Fruit fly (Drosophila melanogaster) whole organism, prepupa: ENCODE data around the gene BG642312.

ENCODE experiments used
- Blimp-1 ChIP-seq: fragments of 200-800 bp; sonication (Bioruptor generic); optimal IDR thresholded peaks from 3 replicates; lab custom pipeline; 2017; ENCODE audit warnings: missing biosample characterization, missing genetic modification characterization, mild to moderate bottlenecking, moderate library complexity, missing genetic modification reagents
- CG10631 ChIP-seq: fragments of 200-800 bp; sonication (Bioruptor generic); optimal IDR thresholded peaks from 2 replicates; lab custom pipeline; 2016; ENCODE audit warnings: missing biosample characterization, missing genetic modification characterization
- CG10669 ChIP-seq: fragments of 200-800 bp; sonication (Bioruptor generic); optimal IDR thresholded peaks from 3 replicates; lab custom pipeline; 2018; ENCODE audit warnings: missing biosample characterization, mild to moderate bottlenecking, missing genetic modification characterization, moderate library complexity
- CG11294 ChIP-seq: fragments of 200-800 bp; sonication (Bioruptor generic); IDR thresholded peaks from 2 replicates; pipeline ENCODE4 v1.3.6; 2022; ENCODE audit warnings: missing biosample characterization, missing genetic modification characterization
- CG11762 ChIP-seq: fragments of 200-800 bp; sonication (Bioruptor generic); optimal IDR thresholded peaks from 3 replicates; lab custom pipeline; 2016; ENCODE audit warnings: missing biosample characterization, missing genetic modification characterization; ENCODE audit not compliant: insufficient read depth
- CG11902 ChIP-seq: fragments of 200-800 bp; sonication (Bioruptor generic); optimal IDR thresholded peaks from 3 replicates; lab custom pipeline; 2016; ENCODE audit warnings: missing biosample characterization, missing genetic modification characterization
- CG15336 ChIP-seq: fragments of 200-800 bp; sonication (Bioruptor generic); IDR thresholded peaks from 2 replicates; pipeline ENCODE4 v1.3.6; 2022; ENCODE audit warnings: missing biosample characterization, missing genetic modification characterization
- CG1621 ChIP-seq: fragments of 200-800 bp; sonication (Bioruptor generic); optimal IDR thresholded peaks from 3 replicates; lab custom pipeline; 2018; ENCODE audit warnings: missing biosample characterization, mild to moderate bottlenecking, missing genetic modification characterization
- CG16779 ChIP-seq: fragments of 200-800 bp; sonication (Bioruptor generic); optimal IDR thresholded peaks from 3 replicates; lab custom pipeline; 2017; ENCODE audit warnings: missing biosample characterization, mild to moderate bottlenecking, missing genetic modification characterization
- CG31627 ChIP-seq: fragments of 200-800 bp; sonication (Bioruptor generic); optimal IDR thresholded peaks from 3 replicates; lab custom pipeline; 2016; ENCODE audit warnings: missing biosample characterization, missing genetic modification characterization
- CG32006 ChIP-seq: fragments of 200-800 bp; sonication (Bioruptor generic); optimal IDR thresholded peaks from 3 replicates; lab custom pipeline; 2017; ENCODE audit warnings: missing biosample characterization, mild to moderate bottlenecking, missing genetic modification characterization
- CG34406 ChIP-seq: fragments of 200-800 bp; sonication (Bioruptor generic); optimal IDR thresholded peaks from 3 replicates; lab custom pipeline; 2016; ENCODE audit warnings: missing biosample characterization, missing genetic modification characterization
- CG3919 ChIP-seq: fragments of 200-800 bp; sonication (Bioruptor generic); optimal IDR thresholded peaks from 3 replicates; lab custom pipeline; 2016; ENCODE audit warnings: missing biosample characterization, missing genetic modification characterization
- CG4318 ChIP-seq: fragments of 200-800 bp; sonication (Bioruptor generic); optimal IDR thresholded peaks from 3 replicates; lab custom pipeline; 2017; ENCODE audit warnings: missing biosample characterization, mild to moderate bottlenecking, missing genetic modification characterization
- CG6163 ChIP-seq: fragments of 200-800 bp; sonication (Bioruptor generic); IDR thresholded peaks from 3 replicates; pipeline ENCODE4 v1.3.6; 2022; ENCODE audit warnings: missing biosample characterization, missing genetic modification characterization
- CG6792 ChIP-seq: fragments of 200-800 bp; sonication (Bioruptor generic); optimal IDR thresholded peaks from 3 replicates; lab custom pipeline; 2016; ENCODE audit warnings: missing biosample characterization, missing genetic modification characterization
- CG6808 ChIP-seq: fragments of 200-800 bp; sonication (Bioruptor generic); optimal IDR thresholded peaks from 3 replicates; lab custom pipeline; 2017; ENCODE audit warnings: missing biosample characterization, missing genetic modification characterization, mild to moderate bottlenecking, moderate library complexity, missing genetic modification reagents
- CG6854 ChIP-seq: fragments of 200-800 bp; sonication (Bioruptor generic); optimal IDR thresholded peaks from 2 replicates; lab custom pipeline; 2017; ENCODE audit warnings: missing biosample characterization, mild to moderate bottlenecking, missing genetic modification characterization
- CG7368 ChIP-seq: fragments of 200-800 bp; sonication (Bioruptor generic); optimal IDR thresholded peaks from 3 replicates; lab custom pipeline; 2016; ENCODE audit warnings: missing biosample characterization, missing genetic modification characterization
- CG8319 ChIP-seq: fragments of 200-800 bp; sonication (Bioruptor generic); optimal IDR thresholded peaks from 3 replicates; lab custom pipeline; 2016; ENCODE audit warnings: missing biosample characterization, missing genetic modification characterization
- CG8632 ChIP-seq: fragments of 200-800 bp; sonication (Bioruptor generic); optimal IDR thresholded peaks from 3 replicates; lab custom pipeline; 2016; ENCODE audit warnings: missing biosample characterization, missing genetic modification characterization
- CG9139 ChIP-seq: fragments of 200-800 bp; sonication (Bioruptor generic); optimal IDR thresholded peaks from 3 replicates; lab custom pipeline; 2017; ENCODE audit warnings: missing biosample characterization, mild to moderate bottlenecking, missing genetic modification characterization
- Eip75B ChIP-seq: fragments of 200-800 bp; sonication (Bioruptor generic); optimal IDR thresholded peaks from 3 replicates; lab custom pipeline; 2016; ENCODE audit warnings: missing biosample characterization, missing genetic modification characterization
- Eip78C ChIP-seq: fragments of 200-800 bp; sonication (Bioruptor generic); peaks from one replicate; lab custom pipeline; 2016; ENCODE audit warnings: missing biosample characterization, missing genetic modification characterization
- Eip93F ChIP-seq: fragments of 200-800 bp; sonication (Bioruptor generic); optimal IDR thresholded peaks from 2 replicates; lab custom pipeline; 2016; ENCODE audit warnings: missing biosample characterization, mild to moderate bottlenecking, missing genetic modification characterization
- Gug ChIP-seq: fragments of 200-800 bp; sonication (Bioruptor generic); IDR thresholded peaks from 2 replicates; pipeline ENCODE4 v1.3.6; 2022; ENCODE audit warnings: missing biosample characterization, missing genetic modification characterization
- Hr38 ChIP-seq: sonication (Bioruptor generic); optimal IDR thresholded peaks from 2 replicates; lab custom pipeline; 2016; ENCODE audit warnings: missing biosample characterization, missing genetic modification characterization
- Hr4 ChIP-seq: fragments of 200-800 bp; sonication (Bioruptor generic); optimal IDR thresholded peaks from 3 replicates; lab custom pipeline; 2016; ENCODE audit warnings: missing biosample characterization, missing genetic modification characterization
- Lpt ChIP-seq: fragments of 200-800 bp; sonication (Bioruptor generic); optimal IDR thresholded peaks from 3 replicates; lab custom pipeline; 2016; ENCODE audit warnings: missing biosample characterization, missing genetic modification characterization
- Met ChIP-seq: fragments of 200-800 bp; sonication (Bioruptor generic); optimal IDR thresholded peaks from 3 replicates; lab custom pipeline; 2016; ENCODE audit warnings: missing biosample characterization, missing genetic modification characterization
- OdsH ChIP-seq: fragments of 200-800 bp; sonication (Bioruptor generic); optimal IDR thresholded peaks from 3 replicates; lab custom pipeline; 2016; ENCODE audit warnings: missing biosample characterization, missing genetic modification characterization
- Smox ChIP-seq: fragments of 200-800 bp; sonication (Bioruptor generic); optimal IDR thresholded peaks from 3 replicates; lab custom pipeline; 2016; ENCODE audit warnings: missing biosample characterization, missing genetic modification characterization
- Sox102F ChIP-seq: fragments of 200-800 bp; sonication (Bioruptor generic); optimal IDR thresholded peaks from 2 replicates; lab custom pipeline; 2016; ENCODE audit warnings: missing biosample characterization, mild to moderate bottlenecking, missing genetic modification characterization
- Sox14 ChIP-seq: fragments of 200-800 bp; sonication (Bioruptor generic); optimal IDR thresholded peaks from 3 replicates; lab custom pipeline; 2016; ENCODE audit warnings: missing biosample characterization, missing genetic modification characterization
- acj6 ChIP-seq: fragments of 200-800 bp; sonication (Bioruptor generic); optimal IDR thresholded peaks from 3 replicates; lab custom pipeline; 2016; ENCODE audit warnings: missing biosample characterization, missing genetic modification characterization
- cyc ChIP-seq: fragments of 200-800 bp; sonication (Bioruptor generic); optimal IDR thresholded peaks from 3 replicates; lab custom pipeline; 2016; ENCODE audit warnings: missing biosample characterization, missing genetic modification characterization
- dac ChIP-seq: fragments of 200-800 bp; sonication (Bioruptor generic); optimal IDR thresholded peaks from 2 replicates; lab custom pipeline; 2017; ENCODE audit warnings: missing biosample characterization, mild to moderate bottlenecking, missing genetic modification characterization
- dsx ChIP-seq: fragments of 200-800 bp; optimal IDR thresholded peaks from 3 replicates; lab custom pipeline; 2019; ENCODE audit warnings: missing biosample characterization, mild to moderate bottlenecking, missing genetic modification characterization, moderate library complexity; ENCODE audit not compliant: poor library complexity, severe bottlenecking
- fd85E ChIP-seq: fragments of 200-800 bp; sonication (Bioruptor generic); optimal IDR thresholded peaks from 3 replicates; lab custom pipeline; 2016; ENCODE audit warnings: missing biosample characterization, missing genetic modification characterization
- fkh ChIP-seq: fragments of 200-800 bp; sonication (Bioruptor generic); optimal IDR thresholded peaks from 3 replicates; lab custom pipeline; 2017; ENCODE audit warnings: missing biosample characterization, mild to moderate bottlenecking, missing genetic modification characterization, moderate library complexity
- lz ChIP-seq: fragments of 200-800 bp; sonication (Bioruptor generic); optimal IDR thresholded peaks from 3 replicates; lab custom pipeline; 2016; ENCODE audit warnings: missing biosample characterization, missing genetic modification characterization
- pdm3 ChIP-seq: fragments of 200-800 bp; sonication (Bioruptor generic); optimal IDR thresholded peaks from 3 replicates; lab custom pipeline; 2016; ENCODE audit warnings: missing biosample characterization, missing genetic modification characterization
- spab ChIP-seq: fragments of 200-800 bp; sonication (Bioruptor generic); optimal IDR thresholded peaks from 2 replicates; lab custom pipeline; 2017; ENCODE audit warnings: missing biosample characterization, mild to moderate bottlenecking, missing genetic modification characterization, missing genetic modification reagents
- svp ChIP-seq: fragments of 200-800 bp; sonication (Bioruptor generic); peaks from one replicate; lab custom pipeline; 2016; ENCODE audit warnings: missing biosample characterization, missing genetic modification characterization
- topi ChIP-seq: fragments of 200-800 bp; sonication (Bioruptor generic); optimal IDR thresholded peaks from 3 replicates; lab custom pipeline; 2016; ENCODE audit warnings: missing biosample characterization, missing genetic modification characterization
- vri ChIP-seq: fragments of 200-800 bp; sonication (Bioruptor generic); optimal IDR thresholded peaks from 3 replicates; lab custom pipeline; 2016; ENCODE audit warnings: missing biosample characterization, mild to moderate bottlenecking, missing genetic modification characterization

BG642312 gene

dm6 chr3L:6188995-6189927 lies 43.9 kb downstream of the BG642312 start, which contains the start of the genes D19A and CG7386 (continued):
- peak; percentile 56 for TF ChIP-seq lz (GFP tag; lab: Kevin White, UChicago)
- peak; percentile 34 for TF ChIP-seq CG6792 (GFP tag; lab: Kevin White, UChicago)
- no peak for TF ChIP-seq CG7368
- TF ChIP-seq cyc (GFP tag; lab: Kevin White, UChicago), result peak; percentile 46
- TF ChIP-seq topi (GFP tag; lab: Kevin White, UChicago), result peak; percentile 50
- peak; percentile 50 for TF ChIP-seq CG15336 (GFP tag; lab: Robert Waterston, UW)
- TF ChIP-seq CG9139 (GFP tag; lab: Kevin White, UChicago), result no peak
- TF ChIP-seq spab (GFP tag; lab: Kevin White, UChicago), result no peak
- TF ChIP-seq Lpt (GFP tag; lab: Kevin White, UChicago), result peak; percentile 10
- TF ChIP-seq Smox (GFP tag; lab: Kevin White, UChicago), result no peak
- peak; percentile 89 for TF ChIP-seq svp (GFP tag; lab: Kevin White, UChicago)
- peak; percentile 58 for TF ChIP-seq CG10631 (GFP tag; lab: Kevin White, UChicago)
- TF ChIP-seq Eip75B, result no peak
- TF ChIP-seq fd85E (GFP tag; lab: Kevin White, UChicago), result no peak
- TF ChIP-seq CG3919 (GFP tag; lab: Kevin White, UChicago), result peak; percentile 48
- TF ChIP-seq CG10669 (GFP tag; lab: Kevin White, UChicago), result no peak
- TF ChIP-seq vri (GFP tag; lab: Kevin White, UChicago), result no peak
- peak; percentile 37 for TF ChIP-seq OdsH (GFP tag; lab: Kevin White, UChicago)
- TF ChIP-seq CG6854, result no peak
- TF ChIP-seq CG32006, result peak; percentile 56
- peak; percentile 21 for TF ChIP-seq CG1621 (tag; lab: Kevin White, UChicago)
- TF ChIP-seq Eip93F, result no peak
- TF ChIP-seq CG11294 (GFP tag; lab: Robert Waterston, UW), result no peak
- no peak for TF ChIP-seq CG4318 (GFP tag; lab: Kevin White, UChicago)
- no peak for TF ChIP-seq CG8319 (GFP tag; lab: Kevin White, UChicago)
- peak; percentile 69 for TF ChIP-seq pdm3 (GFP tag; lab: Kevin White, UChicago)
- peak; percentile 89 for TF ChIP-seq fkh (GFP tag; lab: Kevin White, UChicago)
- peak; percentile 42 for TF ChIP-seq acj6
- TF ChIP-seq Gug, result peak; percentile 42
- peak; percentile 66 for TF ChIP-seq CG6163 (GFP tag; lab: Robert Waterston, UW)
- TF ChIP-seq CG6808 (GFP tag; lab: Kevin White, UChicago), result no peak
- peak; percentile 50 for TF ChIP-seq Sox14 (GFP tag; lab: Kevin White, UChicago)
- TF ChIP-seq Met, result peak; percentile 59
- TF ChIP-seq Eip78C (GFP tag; lab: Kevin White, UChicago), result peak; percentile 61
- TF ChIP-seq dac (GFP tag; lab: Kevin White, UChicago), result no peak
- TF ChIP-seq CG11762 (GFP tag; lab: Kevin White, UChicago), result peak; percentile 25
- TF ChIP-seq CG8632 (GFP tag; lab: Kevin White, UChicago), result peak; percentile 32
- no peak for TF ChIP-seq Blimp-1 (GFP tag; lab: Kevin White, UChicago)
- no peak for TF ChIP-seq CG16779 (tag; lab: Kevin White, UChicago)

- peak; percentile 85 for TF ChIP-seq Lpt (GFP tag; lab: Kevin White, UChicago)
- peak; percentile 80 for TF ChIP-seq Eip93F
- peak; percentile 68 for TF ChIP-seq CG11902 (GFP tag; lab: Kevin White, UChicago)
- peak; percentile 80 for TF ChIP-seq CG11294 (GFP tag; lab: Robert Waterston, UW)
- TF ChIP-seq topi (GFP tag; lab: Kevin White, UChicago), result peak; percentile 83
- peak; percentile 85 for TF ChIP-seq CG6792 (GFP tag; lab: Kevin White, UChicago)
- peak; percentile 83 for TF ChIP-seq lz (GFP tag; lab: Kevin White, UChicago)
- TF ChIP-seq Sox102F (GFP tag; lab: Kevin White, UChicago), result peak; percentile 88
- peak; percentile 91 for TF ChIP-seq CG15336 (GFP tag; lab: Robert Waterston, UW)
- TF ChIP-seq Hr38 (GFP tag; lab: Kevin White, UChicago), result no peak
- TF ChIP-seq spab (GFP tag; lab: Kevin White, UChicago), result peak; percentile 81
- TF ChIP-seq CG31627 (GFP tag; lab: Kevin White, UChicago), result peak; percentile 87
- peak; percentile 88 for TF ChIP-seq Sox14 (GFP tag; lab: Kevin White, UChicago)
- peak; percentile 96 for TF ChIP-seq Eip78C (GFP tag; lab: Kevin White, UChicago)
- TF ChIP-seq Gug, result peak; percentile 72
- peak; percentile 87 for TF ChIP-seq CG32006
- peak; percentile 71 for TF ChIP-seq CG4318 (GFP tag; lab: Kevin White, UChicago)
- peak; percentile 83 for TF ChIP-seq CG34406 (GFP tag; lab: Kevin White, UChicago)
- peak; percentile 86 for TF ChIP-seq pdm3 (GFP tag; lab: Kevin White, UChicago)
- peak; percentile 91 for TF ChIP-seq CG7368
- TF ChIP-seq CG8319 (GFP tag; lab: Kevin White, UChicago), result peak; percentile 77
- peak; percentile 93 for TF ChIP-seq Hr4 (GFP tag; lab: Kevin White, UChicago)
- peak; percentile 77 for TF ChIP-seq dsx
- peak; percentile 86 for TF ChIP-seq CG1621 (tag; lab: Kevin White, UChicago)
Observed at dm6 chr3L:6184884-6185438, 48.2 kb downstream of the BG642312 start, which contains the start of the genes D19B and CG43293. Gene D19B, minus strand, starts transcription at chr3L:6184920. Gene CG43293, plus strand, starts transcription at chr3L:6185189.
